Worm (Caenorhabditis elegans): Measurements from ENCODE around the gene Y53F4B.20.

Y53F4B.20 gene

ce11 chrII:15071571-15071970, 12.7 kb upstream of the Y53F4B.20 start, which contains the start of gene Y53F4B.18:
Y53F4B.18 (minus strand) TSS chrII:15071671.
- no peak for TF ChIP-seq jun-1 (tag; optimal IDR thresholded peaks at IDR 0.05)
- TF ChIP-seq zip-4 (GFP tag; optimal IDR thresholded peaks at IDR 0.05): no peak
- no peak for TF ChIP-seq blmp-1 (tag; optimal IDR thresholded peaks at IDR 0.05)
- no peak for TF ChIP-seq nhr-90 (tag; optimal IDR thresholded peaks at IDR 0.05; ENCODE audit: poor library complexity)
- TF ChIP-seq egl-27 (tag; optimal IDR thresholded peaks at IDR 0.05): no peak
- TF ChIP-seq tbx-2 (tag; optimal IDR thresholded peaks at IDR 0.05): no peak
- TF ChIP-seq lin-35 (GFP tag; optimal IDR thresholded peaks at IDR 0.05): no peak
- no peak for TF ChIP-seq nhr-28 (tag; optimal IDR thresholded peaks at IDR 0.05)
- TF ChIP-seq lin-39 (tag; optimal IDR thresholded peaks at IDR 0.05): no peak
- TF ChIP-seq dsc-1 (tag; optimal IDR thresholded peaks at IDR 0.05): no peak
- TF ChIP-seq lsy-2 (tag; optimal IDR thresholded peaks at IDR 0.05): no peak
- TF ChIP-seq vab-15 (tag; optimal IDR thresholded peaks at IDR 0.05): no peak
- TF ChIP-seq unc-98 (GFP tag; IDR thresholded peaks at IDR 0.05): no peak
- no peak for TF ChIP-seq mdl-1 (tag; optimal IDR thresholded peaks at IDR 0.05)
- TF ChIP-seq rnt-1 (tag; optimal IDR thresholded peaks at IDR 0.05): no peak
- no peak for TF ChIP-seq nhr-20 (tag; optimal IDR thresholded peaks at IDR 0.05)
- no peak for TF ChIP-seq efl-1 (optimal IDR thresholded peaks at IDR 0.05)
- no peak for TF ChIP-seq efl-1 (GFP tag; optimal IDR thresholded peaks at IDR 0.05 in 1 of 2)
- no peak for TF ChIP-seq swsn-7 (tag; optimal IDR thresholded peaks at IDR 0.05)

- TF ChIP-seq nhr-90 (tag; optimal IDR thresholded peaks at IDR 0.05; ENCODE audit: poor library complexity): peak; percentile 15
- TF ChIP-seq nhr-77 (tag; optimal IDR thresholded peaks at IDR 0.05): peak; percentile 83
- no peak for TF ChIP-seq elt-3 (tag; optimal IDR thresholded peaks at IDR 0.05)
- TF ChIP-seq snu-23 (GFP tag; optimal IDR thresholded peaks at IDR 0.05): peak; percentile 2
- TF ChIP-seq nhr-85 (tag): peak; percentile 17
- TF ChIP-seq efl-1 (optimal IDR thresholded peaks at IDR 0.05): no peak
- peak in 1 of 2 experiments; percentile 64 for TF ChIP-seq efl-1 (GFP tag; optimal IDR thresholded peaks at IDR 0.05 in 1 of 2)
- no peak for TF ChIP-seq efl-3 (GFP tag; optimal IDR thresholded peaks at IDR 0.05)
- TF ChIP-seq unc-130 (tag; optimal IDR thresholded peaks at IDR 0.05): no peak
- peak; percentile 14 for TF ChIP-seq blmp-1 (tag; optimal IDR thresholded peaks at IDR 0.05)
- TF ChIP-seq lin-35 (GFP tag; optimal IDR thresholded peaks at IDR 0.05): peak in 1 of 2 experiments; percentile 30
- peak; percentile 66 for TF ChIP-seq nhr-20 (tag; optimal IDR thresholded peaks at IDR 0.05)
Observed at ce11 chrII:15074760-15075159, 9.5 kb upstream of the Y53F4B.20 start.

ce11 chrII:15076778-15077435, 7.4 kb upstream of the Y53F4B.20 start, which contains the start of gene Y53F4B.19:
Y53F4B.19 (plus strand) TSS chrII:15076934.
- peak in 1 of 2 experiments; percentile 31 for TF ChIP-seq lin-35 (GFP tag; optimal IDR thresholded peaks at IDR 0.05)
- TF ChIP-seq efl-1 (optimal IDR thresholded peaks at IDR 0.05): no peak
- TF ChIP-seq efl-1 (GFP tag; optimal IDR thresholded peaks at IDR 0.05 in 1 of 2): peak in 1 of 2 experiments; percentile 38
- no peak for TF ChIP-seq pax-3 (tag; optimal IDR thresholded peaks at IDR 0.05)
- peak in 1 of 2 experiments; percentile 71 for TF ChIP-seq lsy-2 (tag; optimal IDR thresholded peaks at IDR 0.05)

ce11 chrII:15080535-15080934, 3.7 kb upstream of the Y53F4B.20 start:
- TF ChIP-seq swsn-7 (tag; optimal IDR thresholded peaks at IDR 0.05): no peak

ce11 chrII:15089086-15089895, 5.0 kb downstream of the Y53F4B.20 start:
- TF ChIP-seq vab-15 (tag; optimal IDR thresholded peaks at IDR 0.05) (peak; percentile 91), C04F5.9 (tag; optimal IDR thresholded peaks at IDR 0.05) (peak; percentile 81), nhr-12 (tag; optimal IDR thresholded peaks at IDR 0.05) (no peak), C16A3.4 (tag; optimal IDR thresholded peaks at IDR 0.05) (no peak), isw-1 (GFP tag; IDR thresholded peaks at IDR 0.05) (peak; percentile 52), pqm-1 (tag; optimal IDR thresholded peaks at IDR 0.05) (no peak), irx-1 (tag; optimal IDR thresholded peaks at IDR 0.05) (peak; percentile 95), unc-86 (tag; optimal IDR thresholded peaks at IDR 0.05) (peak; percentile 68), sptf-1 (tag; optimal IDR thresholded peaks at IDR 0.05) (no peak), nhr-47 (tag; optimal IDR thresholded peaks at IDR 0.05) (peak; percentile 92), lin-15B (tag; optimal IDR thresholded peaks at IDR 0.05) (peak; percentile 13), ceh-8 (GFP tag; optimal IDR thresholded peaks at IDR 0.05) (no peak), nhr-76 (tag; optimal IDR thresholded peaks at IDR 0.05) (no peak), nhr-90 (tag; optimal IDR thresholded peaks at IDR 0.05; ENCODE audit: poor library complexity) (peak; percentile 92), mef-2 (tag; optimal IDR thresholded peaks at IDR 0.05) (no peak), ceh-90 (tag; optimal IDR thresholded peaks at IDR 0.05) (peak; percentile 97), dsc-1 (tag; optimal IDR thresholded peaks at IDR 0.05) (peak; percentile 92), hlh-4 (tag; optimal IDR thresholded peaks at IDR 0.05) (peak; percentile 86), unc-30 (tag; optimal IDR thresholded peaks at IDR 0.05) (no peak), zip-4 (GFP tag; optimal IDR thresholded peaks at IDR 0.05) (no peak)

All from whole organism, L1 larva.